Fruit fly (Drosophila melanogaster) whole organism, embryonic: ENCODE results near the gene vib.

Experiments
- CG7963 ChIP-seq: fragments of 200-800 bp; sonication (Bioruptor generic); IDR thresholded peaks from 3 replicates; pipeline ENCODE4 v1.3.6; 2022; ENCODE audit warnings: missing biosample characterization, missing genetic modification characterization; ENCODE audit not compliant: partially characterized antibody
- NC2α ChIP-seq: fragments of 200-800 bp; sonication (Bioruptor generic); optimal IDR thresholded peaks from 2 replicates; lab custom pipeline; 2016; ENCODE audit warnings: missing biosample characterization, missing genetic modification characterization

DNA sequence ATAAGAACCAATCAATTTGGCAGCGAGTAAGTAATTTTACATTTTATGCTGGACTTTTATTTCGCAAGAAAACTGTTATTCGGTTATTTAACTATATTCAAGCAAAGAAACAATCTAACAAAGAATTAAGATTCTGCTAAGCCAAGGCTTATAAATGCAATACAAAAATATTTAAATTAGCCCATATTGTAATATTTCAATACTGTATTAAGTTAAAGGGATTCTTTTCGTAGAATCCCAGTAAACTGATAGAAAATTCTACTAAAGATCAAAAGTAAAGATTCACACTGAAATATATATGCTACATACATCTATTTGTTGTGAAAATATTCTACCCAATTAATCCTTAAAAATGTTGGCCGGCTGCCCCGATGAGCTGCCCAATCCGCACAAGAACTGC lies 49.8 kb downstream of the vib start, which contains the start of gene CG14282:
- TF ChIP-seq NC2α (GFP tag; lab: Kevin White, UChicago) (no peak), CG7963 (GFP tag; lab: Robert Waterston, UW) (no peak)
